Worm (Caenorhabditis elegans): ENCODE data around the gene oac-24.

ce11 chrV:4689234-4689633, 21.3 kb upstream of the oac-24 start, which contains the start of gene K03B4.1:
- TF ChIP-seq zip-5 (tag; optimal IDR thresholded peaks at IDR 0.05) (no peak), pqm-1 (tag; optimal IDR thresholded peaks at IDR 0.05) (no peak), dve-1 (tag; optimal IDR thresholded peaks at IDR 0.05) (no peak), pat-9 (tag; optimal IDR thresholded peaks at IDR 0.05) (no peak), nfya-1 (tag; optimal IDR thresholded peaks at IDR 0.05) (no peak), ets-4 (tag; optimal IDR thresholded peaks at IDR 0.05) (no peak), sox-2 (GFP tag; IDR thresholded peaks at IDR 0.05) (no peak), K09A11.1 (tag; optimal IDR thresholded peaks at IDR 0.05; ENCODE audit: insufficient read depth) (no peak), hlh-30 (tag; optimal IDR thresholded peaks at IDR 0.05; ENCODE audit: insufficient read depth) (no peak), npax-4 (tag; optimal IDR thresholded peaks at IDR 0.05) (no peak), ama-1 (optimal IDR thresholded peaks at IDR 0.05) (no peak)

Measured in whole organism, late embryonic.